Worm (Caenorhabditis elegans) whole organism, L4/young adult: ENCODE measurements around the gene srh-252.

ENCODE experiments used
- W03F9.2 ChIP-seq: fragments of 150-350 bp; optimal IDR thresholded peaks from 2 replicates; lab custom pipeline; 2014; ENCODE audit warnings: missing biosample characterization, missing genetic modification characterization
- him-1 ChIP-seq: sonication (generic microtip); optimal IDR thresholded peaks from 2 replicates; lab custom pipeline; 2016; ENCODE audit warnings: missing genotype, missing genetic modification reagents, missing genetic modification characterization, missing compliant biosample characterization

- no peak for TF ChIP-seq W03F9.2 (tag; lab: Kevin White, UChicago)
- TF ChIP-seq him-1 (tag; lab: Kevin White, UChicago): no peak
These were observed at the start of gene srh-252 for ce11 chrV:17223305-17223704.
